Fruit fly (Drosophila melanogaster) whole organism, embryonic: Measurements from ENCODE around the gene CG12310.

Source experiments
- B-H2 ChIP-seq: fragments of 200-800 bp; sonication (Bioruptor generic); optimal IDR thresholded peaks from 2 replicates; lab custom pipeline; 2018; ENCODE audit warnings: missing biosample characterization, mild to moderate bottlenecking, missing genetic modification characterization
- CG10209 ChIP-seq: fragments of 200-800 bp; sonication (Bioruptor generic); optimal IDR thresholded peaks from 3 replicates; lab custom pipeline; 2017; ENCODE audit warnings: missing biosample characterization, mild to moderate bottlenecking, missing genetic modification characterization, missing genetic modification reagents
- CG10274 ChIP-seq: fragments of 200-800 bp; sonication (Bioruptor generic); optimal IDR thresholded peaks from 3 replicates; lab custom pipeline; 2017; ENCODE audit warnings: missing biosample characterization, mild to moderate bottlenecking, missing genetic modification characterization
- CG10654 ChIP-seq: fragments of 200-800 bp; sonication (Bioruptor generic); optimal IDR thresholded peaks from 2 replicates; lab custom pipeline; 2016; ENCODE audit warnings: missing biosample characterization, missing genetic modification characterization
- CG12744 ChIP-seq: fragments of 200-800 bp; sonication (Bioruptor generic); optimal IDR thresholded peaks from 2 replicates; lab custom pipeline; 2016; ENCODE audit warnings: missing biosample characterization, missing genetic modification characterization
- CG13296 ChIP-seq: fragments of 200-800 bp; sonication (Bioruptor generic); optimal IDR thresholded peaks from 3 replicates; lab custom pipeline; 2018; ENCODE audit warnings: missing biosample characterization, mild to moderate bottlenecking, missing genetic modification characterization
- CG17385 ChIP-seq: fragments of 200-800 bp; sonication (Bioruptor generic); optimal IDR thresholded peaks from 3 replicates; lab custom pipeline; 2018; ENCODE audit warnings: missing biosample characterization, mild to moderate bottlenecking, missing genetic modification characterization
- CG2120 ChIP-seq: fragments of 200-800 bp; sonication (Bioruptor generic); optimal IDR thresholded peaks from 3 replicates; lab custom pipeline; 2016; ENCODE audit warnings: missing biosample characterization, missing genetic modification characterization
- CG2199 ChIP-seq: fragments of 200-800 bp; sonication (Bioruptor generic); IDR thresholded peaks from 3 replicates; pipeline ENCODE4 v1.3.6; 2022; ENCODE audit warnings: missing biosample characterization, missing genetic modification characterization
- CG2202 ChIP-seq: fragments of 200-800 bp; sonication (Bioruptor generic); optimal IDR thresholded peaks from 2 replicates; lab custom pipeline; 2018; ENCODE audit warnings: missing biosample characterization, mild to moderate bottlenecking, missing genetic modification characterization
- CG32532 ChIP-seq: fragments of 200-800 bp; sonication (Bioruptor generic); IDR thresholded peaks from 2 replicates; pipeline ENCODE4 v1.3.6; 2022; ENCODE audit warnings: missing biosample characterization, missing genetic modification characterization
- CG3281 ChIP-seq: fragments of 200-800 bp; sonication (Bioruptor generic); optimal IDR thresholded peaks from 3 replicates; lab custom pipeline; 2017; ENCODE audit warnings: missing biosample characterization, mild to moderate bottlenecking, missing genetic modification characterization
- CG34224 ChIP-seq: fragments of 200-800 bp; sonication (Bioruptor generic); IDR thresholded peaks from 3 replicates; pipeline ENCODE4 v1.3.6; 2022; ENCODE audit warnings: missing biosample characterization, missing genetic modification characterization; ENCODE audit not compliant: partially characterized antibody
- CG6854 ChIP-seq: fragments of 200-800 bp; sonication (Bioruptor generic); optimal IDR thresholded peaks from 3 replicates; lab custom pipeline; 2017; ENCODE audit warnings: missing biosample characterization, mild to moderate bottlenecking, missing genetic modification characterization
- CG8359 ChIP-seq: fragments of 200-800 bp; sonication (Bioruptor generic); optimal IDR thresholded peaks from 2 replicates; lab custom pipeline; 2017; ENCODE audit warnings: missing biosample characterization, mild to moderate bottlenecking, missing genetic modification characterization, borderline replicate concordance
- D19A ChIP-seq: fragments of 200-800 bp; optimal IDR thresholded peaks from 3 replicates; lab custom pipeline; 2019; ENCODE audit warnings: missing biosample characterization, mild to moderate bottlenecking, missing genetic modification characterization, moderate library complexity
- Dbx ChIP-seq: fragments of 200-800 bp; sonication (Bioruptor generic); IDR thresholded peaks from 3 replicates; pipeline ENCODE4 v1.3.6; 2022; ENCODE audit warnings: missing biosample characterization, missing genetic modification characterization
- Dll ChIP-seq: fragments of 200-800 bp; sonication (Bioruptor generic); IDR thresholded peaks from 4 replicates; pipeline ENCODE4 v1.3.6; 2022; ENCODE audit warnings: missing biosample characterization, missing genetic modification characterization; ENCODE audit not compliant: partially characterized antibody
- Drgx ChIP-seq: fragments of 200-800 bp; sonication (Bioruptor generic); IDR thresholded peaks from 2 replicates; pipeline ENCODE4 v1.3.6; 2022; ENCODE audit warnings: missing biosample characterization, missing genetic modification characterization
- Fer3 ChIP-seq: fragments of 200-800 bp; sonication (Bioruptor generic); optimal IDR thresholded peaks from 2 replicates; lab custom pipeline; 2018; ENCODE audit warnings: missing biosample characterization, mild to moderate bottlenecking, missing genetic modification characterization, moderate library complexity
- HLH3B ChIP-seq: fragments of 200-800 bp; sonication (Bioruptor generic); IDR thresholded peaks from 2 replicates; pipeline ENCODE4 v1.3.6; 2022; ENCODE audit warnings: missing biosample characterization, missing genetic modification characterization
- Med ChIP-seq: fragments of 200-800 bp; sonication (Bioruptor generic); peaks from one replicate; lab custom pipeline; 2016; ENCODE audit warnings: missing biosample characterization, missing genetic modification characterization, mild to moderate bottlenecking, inconsistent platforms, moderate library complexity
- NK7.1 ChIP-seq: fragments of 200-800 bp; sonication (Bioruptor generic); optimal IDR thresholded peaks from 3 replicates; lab custom pipeline; 2016; ENCODE audit warnings: missing biosample characterization, missing genetic modification characterization
- Nf-YA ChIP-seq: fragments of 200-800 bp; sonication (Bioruptor generic); IDR thresholded peaks from 2 replicates; pipeline ENCODE4 v1.3.6; 2022; ENCODE audit warnings: missing biosample characterization, missing genetic modification characterization
- Opbp ChIP-seq: fragments of 200-800 bp; sonication (Bioruptor generic); IDR thresholded peaks from 3 replicates; pipeline ENCODE4 v1.3.6; 2022; ENCODE audit warnings: missing biosample characterization, missing genetic modification characterization; ENCODE audit not compliant: partially characterized antibody
- Optix ChIP-seq: fragments of 200-800 bp; sonication (Bioruptor generic); IDR thresholded peaks from 3 replicates; pipeline ENCODE4 v1.3.6; 2022; ENCODE audit warnings: missing biosample characterization, missing genetic modification characterization
- Sox100B ChIP-seq: fragments of 200-800 bp; sonication (Bioruptor generic); optimal IDR thresholded peaks from 3 replicates; lab custom pipeline; 2018; ENCODE audit warnings: missing biosample characterization, mild to moderate bottlenecking, missing genetic modification characterization
- amos ChIP-seq: fragments of 200-800 bp; sonication (Bioruptor generic); IDR thresholded peaks from 2 replicates; pipeline ENCODE4 v1.3.6; 2022; ENCODE audit warnings: missing biosample characterization, missing genetic modification characterization; ENCODE audit not compliant: partially characterized antibody
- ato ChIP-seq: fragments of 200-800 bp; sonication (Bioruptor generic); IDR thresholded peaks from 2 replicates; pipeline ENCODE4 v1.3.6; 2022; ENCODE audit warnings: missing biosample characterization, missing genetic modification characterization; ENCODE audit not compliant: partially characterized antibody
- bowl ChIP-seq: fragments of 200-800 bp; sonication (Bioruptor generic); IDR thresholded peaks from 2 replicates; pipeline ENCODE4 v1.3.6; 2022; ENCODE audit warnings: missing biosample characterization, missing genetic modification characterization
- dimm ChIP-seq: fragments of 200-800 bp; sonication (Bioruptor generic); IDR thresholded peaks from 2 replicates; pipeline ENCODE4 v1.3.6; 2022; ENCODE audit warnings: missing biosample characterization, missing genetic modification characterization
- dysf ChIP-seq: fragments of 200-800 bp; sonication (Bioruptor generic); IDR thresholded peaks from 3 replicates; pipeline ENCODE4 v1.3.6; 2022; ENCODE audit warnings: missing biosample characterization, missing genetic modification characterization
- eyg ChIP-seq: fragments of 200-800 bp; sonication (Bioruptor generic); optimal IDR thresholded peaks from 3 replicates; lab custom pipeline; 2016; ENCODE audit warnings: missing biosample characterization, missing genetic modification characterization
- fd3F ChIP-seq: fragments of 200-800 bp; sonication (Bioruptor generic); optimal IDR thresholded peaks from 2 replicates; lab custom pipeline; 2018; ENCODE audit warnings: missing biosample characterization, mild to moderate bottlenecking, missing genetic modification characterization, moderate library complexity
- gce ChIP-seq: fragments of 200-800 bp; sonication (Bioruptor generic); IDR thresholded peaks from 3 replicates; pipeline ENCODE4 v1.3.6; 2022; ENCODE audit warnings: missing biosample characterization, missing genetic modification characterization
- jumu ChIP-seq: fragments of 200-800 bp; sonication (Bioruptor generic); optimal IDR thresholded peaks from 3 replicates; lab custom pipeline; 2016; ENCODE audit warnings: missing biosample characterization, missing genetic modification characterization
- luna ChIP-seq: fragments of 200-800 bp; sonication (Bioruptor generic); optimal IDR thresholded peaks from 2 replicates; lab custom pipeline; 2016; ENCODE audit warnings: missing biosample characterization, missing genetic modification characterization
- mld ChIP-seq: fragments of 200-800 bp; sonication (Bioruptor generic); IDR thresholded peaks from 3 replicates; pipeline ENCODE4 v1.3.6; 2022; ENCODE audit warnings: missing biosample characterization, missing genetic modification characterization; ENCODE audit not compliant: partially characterized antibody
- pan ChIP-seq, 4 experiments: fragments of >200 bp in 3 of 4; fragments of 200-800 bp in 1 of 4; sonication (Bioruptor generic) in 1 of 4; optimal IDR thresholded peaks in 3 of 4; IDR thresholded peaks in 1 of 4; 2 replicates each; pipeline versions ENCODE4 v1.3.6 to Lab custom; 2017 to 2022; ENCODE audit warnings: missing biosample characterization in 2 of 4, missing genetic modification characterization in 2 of 4, mixed read lengths in 1 of 4
- seq ChIP-seq: fragments of 200-800 bp; sonication (Bioruptor generic); IDR thresholded peaks from 2 replicates; pipeline ENCODE4 v1.3.6; 2022; ENCODE audit warnings: missing biosample characterization, missing genetic modification characterization
- shn ChIP-seq: fragments of 200-800 bp; sonication (Bioruptor generic); optimal IDR thresholded peaks from 3 replicates; lab custom pipeline; 2016; ENCODE audit warnings: missing biosample characterization, missing genetic modification characterization
- sisA ChIP-seq: fragments of 200-800 bp; sonication (Bioruptor generic); IDR thresholded peaks from 2 replicates; pipeline ENCODE4 v1.3.6; 2022; ENCODE audit warnings: missing biosample characterization, missing genetic modification characterization
- slou ChIP-seq: fragments of 200-800 bp; sonication (Bioruptor generic); optimal IDR thresholded peaks from 3 replicates; lab custom pipeline; 2016; ENCODE audit warnings: missing biosample characterization, missing genetic modification characterization
- sqz ChIP-seq: fragments of 200-800 bp; sonication (Bioruptor generic); optimal IDR thresholded peaks from 3 replicates; lab custom pipeline; 2018; ENCODE audit warnings: missing biosample characterization, mild to moderate bottlenecking, missing genetic modification characterization
- tll ChIP-seq, 2 experiments: fragments of 200-800 bp in 1 of 2; fragments of >200 bp in 1 of 2; sonication (Bioruptor generic) in 1 of 2; optimal IDR thresholded peaks; 2 replicates each; lab custom pipeline; 2017 to 2019; ENCODE audit warnings: missing biosample characterization in 2 of 2, missing genetic modification characterization in 2 of 2, mild to moderate bottlenecking in 1 of 2, moderate library complexity in 1 of 2
- toy ChIP-seq: fragments of 200-800 bp; sonication (Bioruptor generic); IDR thresholded peaks from 2 replicates; pipeline ENCODE4 v1.3.6; 2022; ENCODE audit warnings: missing biosample characterization, missing genetic modification characterization
- vnd ChIP-seq: fragments of 200-800 bp; sonication (Bioruptor generic); IDR thresholded peaks from 3 replicates; pipeline ENCODE4 v1.3.6; 2022; ENCODE audit warnings: missing biosample characterization, missing genetic modification characterization; ENCODE audit not compliant: partially characterized antibody
- zfh1 ChIP-seq: fragments of 200-800 bp; sonication (Bioruptor generic); IDR thresholded peaks from 3 replicates; pipeline ENCODE4 v1.3.6; 2022; ENCODE audit warnings: missing biosample characterization, missing genetic modification characterization

The CG12310 gene

DNA sequence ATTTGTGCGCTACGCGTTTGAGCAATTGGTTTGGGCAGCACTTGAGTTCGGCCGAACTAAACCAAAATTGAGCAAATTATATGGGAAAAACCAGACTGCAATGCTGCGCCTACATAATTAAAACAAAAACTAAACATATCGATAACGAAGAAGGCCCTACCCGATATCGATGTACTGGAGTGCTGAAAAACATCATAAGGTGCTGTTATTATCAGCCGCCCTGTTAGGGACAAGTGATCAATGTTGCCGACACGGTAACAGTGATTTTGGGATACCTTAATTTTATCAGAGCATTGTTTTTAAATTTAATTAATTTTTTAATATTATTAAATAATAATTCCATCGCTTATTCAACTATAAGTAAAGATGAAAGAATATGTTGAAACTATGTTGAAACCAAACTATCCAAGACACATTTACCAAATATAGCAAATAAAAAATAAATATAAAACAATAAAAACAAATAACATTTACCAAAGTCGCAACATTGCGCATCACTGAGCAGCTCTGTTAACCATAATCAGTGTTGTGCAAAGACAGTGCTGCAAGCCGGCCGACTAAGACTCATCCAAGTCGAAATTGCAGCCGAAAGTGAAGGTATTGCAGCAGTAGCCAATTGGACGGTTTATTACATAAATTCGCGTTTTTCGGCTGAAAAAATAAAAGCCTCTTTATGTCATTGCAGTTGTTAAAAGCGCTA lies 44.1 kb upstream of the CG12310 start, which contains the start of the genes sstn, Plp and GlyRS (continued):
- TF ChIP-seq jumu (no peak), ato (GFP tag; lab: Robert Waterston, UW) (0 out of 2 replicates have a peak, but pooled peaks have one; percentile 20), dysf (GFP tag; lab: Robert Waterston, UW) (no peak), seq (GFP tag; lab: Robert Waterston, UW) (no peak), B-H2 (GFP tag; lab: Kevin White, UChicago) (peak; percentile 14), Nf-YA (GFP tag; lab: Robert Waterston, UW) (no peak), dimm (GFP tag; lab: Robert Waterston, UW) (no peak), CG17385 (GFP tag; lab: Kevin White, UChicago) (peak; percentile 27), CG2202 (no peak), gce (no peak), CG8359 (GFP tag; lab: Kevin White, UChicago) (no peak), Med (GFP tag; lab: Kevin White, UChicago) (peak; percentile 70), fd3F (GFP tag; lab: Kevin White, UChicago) (no peak), Opbp (GFP tag; lab: Robert Waterston, UW) (peak; percentile 52; the same call in 2 of the 3 replicates), slou (GFP tag; lab: Kevin White, UChicago) (no peak), zfh1 (no peak), Dbx (GFP tag; lab: Robert Waterston, UW) (no peak), mld (GFP tag; lab: Robert Waterston, UW) (no peak), bowl (GFP tag; lab: Robert Waterston, UW) (no peak), shn (GFP tag; lab: Kevin White, UChicago) (no peak), CG10274 (GFP tag; lab: Kevin White, UChicago) (no peak), luna (no peak), vnd (GFP tag; lab: Robert Waterston, UW) (no peak), CG6854 (GFP tag; lab: Kevin White, UChicago) (no peak), tll (GFP tag; optimal IDR thresholded peaks at IDR 0.05; lab: Kevin White, UChicago) (peak in 1 of 2 experiments; percentile 13), CG12744 (no peak), NK7.1 (no peak), CG34224 (GFP tag; lab: Robert Waterston, UW) (no peak), HLH3B (no peak), Sox100B (GFP tag; lab: Kevin White, UChicago) (peak; percentile 68), Optix (no peak), toy (GFP tag; lab: Robert Waterston, UW) (no peak), sisA (no peak), eyg (GFP tag; lab: Kevin White, UChicago) (no peak)

- TF ChIP-seq CG2120 (GFP tag; lab: Kevin White, UChicago) (peak; percentile 26), CG3281 (GFP tag; lab: Kevin White, UChicago) (peak; percentile 2), CG13296 (GFP tag; lab: Kevin White, UChicago) (peak; percentile 10), CG10209 (GFP tag; lab: Kevin White, UChicago) (no peak), Med (GFP tag; lab: Kevin White, UChicago) (peak; percentile 84), pan (optimal IDR thresholded peaks at IDR 0.05; lab: Kevin White, UChicago) (no peak), pan (GFP tag; optimal IDR thresholded peaks at IDR 0.05 in 1 of 2, IDR thresholded peaks at IDR 0.05 in 1 of 2) (peak in 1 of 2 experiments; percentile 16), CG10654 (GFP tag; lab: Kevin White, UChicago) (no peak), CG32532 (peak; percentile 24; the same call in 1 of the 2 replicates), D19A (tag; lab: Kevin White, UChicago) (peak; percentile 23), sqz (GFP tag; lab: Kevin White, UChicago) (peak; percentile 56), CG2199 (GFP tag; lab: Robert Waterston, UW) (0 out of 3 replicates have a peak, but pooled peaks have one; percentile 63), amos (GFP tag; lab: Robert Waterston, UW) (peak; percentile 8; the same call in 1 of the 2 replicates), Drgx (GFP tag; lab: Robert Waterston, UW) (peak; percentile 48), Dll (GFP tag; lab: Robert Waterston, UW) (peak; percentile 61; the same call in 2 of the 4 replicates), Fer3 (tag; lab: Kevin White, UChicago) (peak; percentile 5)
These were observed 43.5 kb upstream of the CG12310 start for dm6 chr3L:15093929-15094588.
